Worm (Caenorhabditis elegans) whole organism, L4/young adult: ENCODE data around the gene moc-3.

Source experiments
- W03F9.2 ChIP-seq: fragments of 150-350 bp; optimal IDR thresholded peaks from 2 replicates; lab custom pipeline; 2014; ENCODE audit warnings: missing biosample characterization, missing genetic modification characterization
- dao-5 ChIP-seq: sonication (generic microtip); optimal IDR thresholded peaks from 2 replicates; lab custom pipeline; 2016; ENCODE audit warnings: missing genotype, missing genetic modification characterization, moderate library complexity, missing compliant biosample characterization

- TF ChIP-seq W03F9.2 (no peak), dao-5 (tag; lab: Kevin White, UChicago) (no peak)
Observed at ce11 chrIV:8107502-8107901, 22.9 kb upstream of the moc-3 start, which contains the start of gene rabs-5.
